Fruit fly (Drosophila melanogaster): Measurements from ENCODE around the gene CG34296.

Gene CG34296

dm6 chr3R:29761569-29761968 is 39.2 kb downstream of the CG34296 start:
- TF ChIP-seq Snoo (tag; optimal IDR thresholded peaks at IDR 0.05): no peak
- TF ChIP-seq CG4496 (GFP tag; IDR thresholded peaks at IDR 0.05): no peak
- TF ChIP-seq rn (GFP tag; IDR thresholded peaks at IDR 0.05): no peak
- no peak for TF ChIP-seq CG13204 (GFP tag; optimal IDR thresholded peaks at IDR 0.05)
- TF ChIP-seq CG8159 (tag; optimal IDR thresholded peaks at IDR 0.05): peak; percentile 35
- TF ChIP-seq CG8301 (tag; optimal IDR thresholded peaks at IDR 0.05): no peak
- no peak for TF ChIP-seq EcR (GFP tag; optimal IDR thresholded peaks at IDR 0.05)
- TF ChIP-seq CG12605 (GFP tag; IDR thresholded peaks at IDR 0.05): no peak
- TF ChIP-seq CG17806 (tag; optimal IDR thresholded peaks at IDR 0.05): no peak
- TF ChIP-seq CG14655 (GFP tag; optimal IDR thresholded peaks at IDR 0.05): no peak
- TF ChIP-seq CG10348 (GFP tag; IDR thresholded peaks at IDR 0.05): no peak
- no peak for TF ChIP-seq Ets98B (GFP tag; IDR thresholded peaks at IDR 0.05)
- TF ChIP-seq CG15710 (tag; optimal IDR thresholded peaks at IDR 0.05): peak; percentile 22
- TF ChIP-seq Pif1A (GFP tag; optimal IDR thresholded peaks at IDR 0.05): no peak

- peak; percentile 2 for TF ChIP-seq Pif1B (GFP tag; optimal IDR thresholded peaks at IDR 0.05)
- TF ChIP-seq CG14655 (GFP tag; optimal IDR thresholded peaks at IDR 0.05): peak; percentile 34
- peak; percentile 50 for TF ChIP-seq CG15710 (tag; optimal IDR thresholded peaks at IDR 0.05)
- peak; percentile 31 for TF ChIP-seq Pif1A (GFP tag; optimal IDR thresholded peaks at IDR 0.05)
- TF ChIP-seq CG12605 (GFP tag; IDR thresholded peaks at IDR 0.05): no peak
- TF ChIP-seq Snoo (tag; optimal IDR thresholded peaks at IDR 0.05): peak; percentile 71
- TF ChIP-seq fd96Ca (GFP tag; IDR thresholded peaks at IDR 0.05): 0 out of 3 replicates have a peak, but pooled peaks have one; percentile 31
- TF ChIP-seq CG4496 (GFP tag; IDR thresholded peaks at IDR 0.05): peak; percentile 29; the same call in 1 of the 3 replicates
- TF ChIP-seq CG9948 (tag; optimal IDR thresholded peaks at IDR 0.05): peak; percentile 3
- peak; percentile 59 for TF ChIP-seq CG8159 (tag; optimal IDR thresholded peaks at IDR 0.05)
- TF ChIP-seq CG13204 (GFP tag; optimal IDR thresholded peaks at IDR 0.05): no peak
- TF ChIP-seq Ets98B (GFP tag; IDR thresholded peaks at IDR 0.05): no peak
- TF ChIP-seq CG34367 (tag; optimal IDR thresholded peaks at IDR 0.05): peak; percentile 12
- TF ChIP-seq CG17806 (tag; optimal IDR thresholded peaks at IDR 0.05): peak; percentile 12
- no peak for TF ChIP-seq D1 (tag; optimal IDR thresholded peaks at IDR 0.05)
- peak; percentile 14 for TF ChIP-seq CG8301 (tag; optimal IDR thresholded peaks at IDR 0.05)
- no peak for TF ChIP-seq rn (GFP tag; IDR thresholded peaks at IDR 0.05)
These were observed 40.0 kb downstream of the CG34296 start for dm6 chr3R:29762297-29762696.

- TF ChIP-seq CG17806 (tag; optimal IDR thresholded peaks at IDR 0.05) (peak; percentile 81), CG13204 (GFP tag; optimal IDR thresholded peaks at IDR 0.05) (peak; percentile 36), CG10348 (GFP tag; IDR thresholded peaks at IDR 0.05) (no peak), CG4496 (GFP tag; IDR thresholded peaks at IDR 0.05) (peak; percentile 85), CG8159 (tag; optimal IDR thresholded peaks at IDR 0.05) (peak; percentile 85), rn (GFP tag; IDR thresholded peaks at IDR 0.05) (peak; percentile 69), fd96Ca (GFP tag; IDR thresholded peaks at IDR 0.05) (peak; percentile 77), CG34367 (tag; optimal IDR thresholded peaks at IDR 0.05) (peak; percentile 72), CG12605 (GFP tag; IDR thresholded peaks at IDR 0.05) (peak; percentile 56), Ets98B (GFP tag; IDR thresholded peaks at IDR 0.05) (peak; percentile 72), Snoo (tag; optimal IDR thresholded peaks at IDR 0.05) (peak; percentile 93), Pif1B (GFP tag; optimal IDR thresholded peaks at IDR 0.05) (peak; percentile 74), EcR (GFP tag; optimal IDR thresholded peaks at IDR 0.05) (peak; percentile 51), CG15710 (tag; optimal IDR thresholded peaks at IDR 0.05) (peak; percentile 83), CG9948 (tag; optimal IDR thresholded peaks at IDR 0.05) (peak; percentile 75), CG32121 (GFP tag; IDR thresholded peaks at IDR 0.05) (peak; percentile 58), CG14655 (GFP tag; optimal IDR thresholded peaks at IDR 0.05) (peak; percentile 71), gl (tag; optimal IDR thresholded peaks at IDR 0.05) (peak; percentile 52), D1 (tag; optimal IDR thresholded peaks at IDR 0.05) (peak; percentile 46), CG8301 (tag; optimal IDR thresholded peaks at IDR 0.05) (peak; percentile 70), Pif1A (GFP tag; optimal IDR thresholded peaks at IDR 0.05) (peak; percentile 93)
These were observed 40.8 kb downstream of the CG34296 start for dm6 chr3R:29763154-29763553.

- TF ChIP-seq CG8159 (tag; optimal IDR thresholded peaks at IDR 0.05): peak; percentile 43
- TF ChIP-seq CG17806 (tag; optimal IDR thresholded peaks at IDR 0.05): peak; percentile 22
- TF ChIP-seq CG14655 (GFP tag; optimal IDR thresholded peaks at IDR 0.05): peak; percentile 29
- no peak for TF ChIP-seq CG15710 (tag; optimal IDR thresholded peaks at IDR 0.05)
These were observed 41.5 kb downstream of the CG34296 start for dm6 chr3R:29763804-29764203.

- no peak for TF ChIP-seq rn (GFP tag; IDR thresholded peaks at IDR 0.05)
- no peak for TF ChIP-seq Ets98B (GFP tag; IDR thresholded peaks at IDR 0.05)
- TF ChIP-seq CG15710 (tag; optimal IDR thresholded peaks at IDR 0.05): no peak
- no peak for TF ChIP-seq CG8159 (tag; optimal IDR thresholded peaks at IDR 0.05)
- no peak for TF ChIP-seq CG8301 (tag; optimal IDR thresholded peaks at IDR 0.05)
- no peak for TF ChIP-seq D1 (tag; optimal IDR thresholded peaks at IDR 0.05)
- peak; percentile 11 for TF ChIP-seq CG13204 (GFP tag; optimal IDR thresholded peaks at IDR 0.05)
- peak; percentile 95 for TF ChIP-seq EcR (GFP tag; optimal IDR thresholded peaks at IDR 0.05)
These were observed 42.1 kb downstream of the CG34296 start for dm6 chr3R:29764249-29765042.
